Fruit fly (Drosophila melanogaster): Measurements from ENCODE around the gene CG3191.

The CG3191 gene

dm6 chrX:2249763-2250162 lies 2.0 kb downstream of the CG3191 start, which contains the start of gene crn:
TSS of gene crn (minus strand) at chrX:2249983.
- TF ChIP-seq Gug (GFP tag; IDR thresholded peaks at IDR 0.05) (no peak), CG14710 (tag; optimal IDR thresholded peaks at IDR 0.05) (peak; percentile 6), CG43689 (GFP tag; IDR thresholded peaks at IDR 0.05) (no peak), CG2712 (tag; optimal IDR thresholded peaks at IDR 0.05) (no peak), CG4617 (GFP tag; optimal IDR thresholded peaks at IDR 0.05; ENCODE audit: borderline replicate concordance) (peak; percentile 44), tna (GFP tag; IDR thresholded peaks at IDR 0.05; ENCODE audit: partially characterized antibody) (peak; percentile 85), gem (tag; optimal IDR thresholded peaks at IDR 0.05) (no peak), dan (GFP tag; IDR thresholded peaks at IDR 0.05) (no peak), CG16813 (GFP tag; IDR thresholded peaks at IDR 0.05; ENCODE audit: partially characterized antibody) (peak; percentile 59; the same call in 2 of the 3 replicates), Usf (GFP tag; optimal IDR thresholded peaks at IDR 0.05) (no peak), CG12299 (tag; optimal IDR thresholded peaks at IDR 0.05) (no peak), Drgx (GFP tag; IDR thresholded peaks at IDR 0.05) (no peak), trem (tag; optimal IDR thresholded peaks at IDR 0.05) (peak; percentile 17), sug (tag; optimal IDR thresholded peaks at IDR 0.05) (no peak), lbe (GFP tag; optimal IDR thresholded peaks at IDR 0.05) (no peak), corto (GFP tag; optimal IDR thresholded peaks at IDR 0.05) (no peak), mld (GFP tag; IDR thresholded peaks at IDR 0.05; ENCODE audit: partially characterized antibody) (peak; percentile 55; the same call in 2 of the 3 replicates), CG12104 (GFP tag; optimal IDR thresholded peaks at IDR 0.05) (no peak), stwl (tag; optimal IDR thresholded peaks at IDR 0.05) (peak; percentile 40), HLH4C (GFP tag; IDR thresholded peaks at IDR 0.05; ENCODE audit: partially characterized antibody) (peak; percentile 81), seq (GFP tag; IDR thresholded peaks at IDR 0.05) (no peak), Dref (GFP tag; IDR thresholded peaks at IDR 0.05) (peak; percentile 75), MBD-R2 (GFP tag; IDR thresholded peaks at IDR 0.05) (peak; percentile 70), CG6254 (GFP tag; optimal IDR thresholded peaks at IDR 0.05) (no peak), CG15073 (GFP tag; optimal IDR thresholded peaks at IDR 0.05) (no peak), CoRest (tag; optimal IDR thresholded peaks at IDR 0.05) (no peak), CG7357 (GFP tag; IDR thresholded peaks at IDR 0.05) (peak; percentile 83), Scr (GFP tag; IDR thresholded peaks at IDR 0.05; ENCODE audit: partially characterized antibody) (peak; percentile 64), CG4360 (GFP tag; IDR thresholded peaks at IDR 0.05) (no peak), Med (GFP tag) (peak; percentile 17), h (optimal IDR thresholded peaks at IDR 0.05) (no peak), Mrtf (GFP tag; IDR thresholded peaks at IDR 0.05) (no peak), E2f2 (GFP tag; IDR thresholded peaks at IDR 0.05) (peak; percentile 34; the same call in 1 of the 2 replicates), CG12769 (tag; optimal IDR thresholded peaks at IDR 0.05) (no peak), CG3726 (GFP tag; IDR thresholded peaks at IDR 0.05) (no peak), TFAM (GFP tag; optimal IDR thresholded peaks at IDR 0.05) (no peak), CG2199 (GFP tag; IDR thresholded peaks at IDR 0.05) (no peak), klu (GFP tag; IDR thresholded peaks at IDR 0.05) (no peak), Kr (GFP tag; optimal IDR thresholded peaks at IDR 0.05) (no peak), CG6791 (GFP tag; IDR thresholded peaks at IDR 0.05; ENCODE audit: partially characterized antibody) (peak; percentile 63; the same call in 1 of the 3 replicates), chn (GFP tag; optimal IDR thresholded peaks at IDR 0.05) (no peak), CG2678 (tag; optimal IDR thresholded peaks at IDR 0.05) (no peak), hbn (GFP tag; IDR thresholded peaks at IDR 0.05; ENCODE audit: partially characterized antibody) (peak; percentile 49; the same call in 1 of the 2 replicates), CG6765 (GFP tag; optimal IDR thresholded peaks at IDR 0.05) (no peak), Tbp (GFP tag; optimal IDR thresholded peaks at IDR 0.05) (no peak), Nf-YA (GFP tag; IDR thresholded peaks at IDR 0.05) (no peak), CG34224 (GFP tag; IDR thresholded peaks at IDR 0.05; ENCODE audit: partially characterized antibody) (peak; percentile 77), inv (GFP tag; IDR thresholded peaks at IDR 0.05; ENCODE audit: partially characterized antibody) (peak; percentile 51; the same call in 1 of the 2 replicates), Poxn (GFP tag; IDR thresholded peaks at IDR 0.05) (no peak), ato (GFP tag; IDR thresholded peaks at IDR 0.05; ENCODE audit: partially characterized antibody) (peak; percentile 74), BEAF-32 (GFP tag; optimal IDR thresholded peaks at IDR 0.05) (peak; percentile 52)

Data from whole organism, embryonic.